Fruit fly (Drosophila melanogaster): ENCODE results near the gene nyo.

DNA sequence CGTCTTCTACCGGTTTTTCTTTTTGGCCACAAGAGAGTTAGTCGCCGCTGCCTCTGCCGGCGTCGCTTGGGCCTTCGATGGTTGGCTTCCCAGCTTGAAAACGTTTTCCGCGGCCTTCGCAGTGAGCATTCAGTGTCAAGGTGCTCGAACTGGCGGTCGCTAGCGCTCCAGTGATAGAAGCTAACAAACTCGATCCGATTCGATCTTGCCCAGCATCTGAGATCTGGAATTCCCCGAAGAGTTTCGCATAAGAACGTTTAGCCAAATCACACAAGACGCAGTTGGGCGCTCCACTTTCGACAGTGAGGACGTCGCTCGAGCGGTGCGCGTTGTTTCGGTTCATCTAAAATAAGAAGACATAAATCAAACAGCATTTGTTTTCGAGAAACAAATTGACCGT is 43.7 kb upstream of the nyo start, which contains the start of gene mey:
- TF ChIP-seq N (GFP tag; optimal IDR thresholded peaks at IDR 0.05) (no peak), usp (GFP tag; optimal IDR thresholded peaks at IDR 0.05) (no peak), psq (GFP tag; optimal IDR thresholded peaks at IDR 0.05) (no peak), Hnf4 (GFP tag; optimal IDR thresholded peaks at IDR 0.05) (no peak), pan (optimal IDR thresholded peaks at IDR 0.05) (no peak), br (GFP tag; optimal IDR thresholded peaks at IDR 0.05) (no peak), dmrt93B (GFP tag; optimal IDR thresholded peaks at IDR 0.05) (no peak)
